Worm (Caenorhabditis elegans): ENCODE results near the gene snpc-3.4.
A peak's percentile ranks its signal among the peaks of the same experiment; 100 is the strongest.

The snpc-3.4 gene

ce11 chrIII:4019801-4020200 lies at the start of gene snpc-3.4:
snpc-3.4 (plus strand) TSS chrIII:4020037.
- TF ChIP-seq nhr-19 (GFP tag; conservative IDR thresholded peaks at IDR 0.05) = peak; percentile 55
- TF ChIP-seq jun-1 (tag; optimal IDR thresholded peaks at IDR 0.05) = peak; percentile 51
- TF ChIP-seq aly-2 (tag; optimal IDR thresholded peaks at IDR 0.05) = peak; percentile 53
- TF ChIP-seq nhr-28 (tag; optimal IDR thresholded peaks at IDR 0.05) = no peak
- no peak for TF ChIP-seq ceh-88 (GFP tag; IDR thresholded peaks at IDR 0.05)
- TF ChIP-seq isw-1 (GFP tag; IDR thresholded peaks at IDR 0.05) = peak; percentile 44
- no peak for TF ChIP-seq hlh-4 (tag; optimal IDR thresholded peaks at IDR 0.05)
- no peak for TF ChIP-seq C04F5.9 (tag; optimal IDR thresholded peaks at IDR 0.05)
- peak; percentile 55 for TF ChIP-seq rnt-1 (tag; optimal IDR thresholded peaks at IDR 0.05)
- TF ChIP-seq sptf-1 (tag; optimal IDR thresholded peaks at IDR 0.05) = no peak
- peak; percentile 61 for TF ChIP-seq swsn-7 (tag; optimal IDR thresholded peaks at IDR 0.05)
- TF ChIP-seq hpl-2 (GFP tag; optimal IDR thresholded peaks at IDR 0.05) = no peak
- TF ChIP-seq blmp-1 (tag; optimal IDR thresholded peaks at IDR 0.05) = peak; percentile 57
- no peak for TF ChIP-seq pax-3 (tag; optimal IDR thresholded peaks at IDR 0.05)
- TF ChIP-seq egl-13 (tag; optimal IDR thresholded peaks at IDR 0.05) = no peak
- TF ChIP-seq grh-1 (GFP tag; IDR thresholded peaks at IDR 0.05) = no peak
- TF ChIP-seq aha-1 (tag; optimal IDR thresholded peaks at IDR 0.05) = no peak
- no peak for TF ChIP-seq lir-3 (tag; optimal IDR thresholded peaks at IDR 0.05; ENCODE audit: poor library complexity)
- no peak for TF ChIP-seq egl-27 (tag; optimal IDR thresholded peaks at IDR 0.05)
- TF ChIP-seq zip-4 (GFP tag; optimal IDR thresholded peaks at IDR 0.05) = no peak
- peak; percentile 34 for TF ChIP-seq unc-130 (tag; optimal IDR thresholded peaks at IDR 0.05)
- TF ChIP-seq lin-13 (GFP tag; optimal IDR thresholded peaks at IDR 0.05) = peak; percentile 46
- TF ChIP-seq alr-1 (tag; optimal IDR thresholded peaks at IDR 0.05; ENCODE audit: borderline replicate concordance) = no peak
- no peak for TF ChIP-seq ceh-90 (tag; optimal IDR thresholded peaks at IDR 0.05)
- no peak for TF ChIP-seq nhr-237 (tag; optimal IDR thresholded peaks at IDR 0.05)
- peak; percentile 86 for TF ChIP-seq nhr-85 (tag)
- no peak for TF ChIP-seq zag-1 (tag; optimal IDR thresholded peaks at IDR 0.05)
- no peak for TF ChIP-seq hlh-17 (GFP tag; optimal IDR thresholded peaks at IDR 0.05; ENCODE audit: borderline replicate concordance)
- TF ChIP-seq lsy-2 (tag; optimal IDR thresholded peaks at IDR 0.05) = peak; percentile 98 to 99
- no peak for TF ChIP-seq vab-15 (tag; optimal IDR thresholded peaks at IDR 0.05)
- no peak for TF ChIP-seq pqm-1 (tag; optimal IDR thresholded peaks at IDR 0.05)
- no peak for TF ChIP-seq fkh-4 (tag; optimal IDR thresholded peaks at IDR 0.05; ENCODE audit: borderline replicate concordance)
- TF ChIP-seq efl-3 (GFP tag; optimal IDR thresholded peaks at IDR 0.05) = no peak
- no peak for TF ChIP-seq pag-3 (tag; optimal IDR thresholded peaks at IDR 0.05; ENCODE audit: borderline replicate concordance, insufficient read depth)
- peak; percentile 57 for TF ChIP-seq fkh-8 (tag; optimal IDR thresholded peaks at IDR 0.05)
- peak; percentile 36 for TF ChIP-seq fkh-10 (GFP tag; optimal IDR thresholded peaks at IDR 0.05)
- TF ChIP-seq mef-2 (tag; optimal IDR thresholded peaks at IDR 0.05) = no peak
- TF ChIP-seq mab-9 (GFP tag; IDR thresholded peaks at IDR 0.05) = no peak
- peak; percentile 77 to 89 for TF ChIP-seq efl-1 (optimal IDR thresholded peaks at IDR 0.05)
- peak; percentile 90 to 98 for TF ChIP-seq efl-1 (GFP tag; optimal IDR thresholded peaks at IDR 0.05 in 1 of 2)
- TF ChIP-seq nhr-20 (tag; optimal IDR thresholded peaks at IDR 0.05) = peak; percentile 65
- peak in 2 of 3 experiments; percentile 66 to 82 for TF ChIP-seq ceh-82 (tag; optimal IDR thresholded peaks at IDR 0.05)
- TF ChIP-seq ama-1 (optimal IDR thresholded peaks at IDR 0.05) = no peak
- TF ChIP-seq C16A3.4 (tag; optimal IDR thresholded peaks at IDR 0.05) = peak; percentile 81
- TF ChIP-seq ces-1 (GFP tag; optimal IDR thresholded peaks at IDR 0.05) = no peak
- TF ChIP-seq tlp-1 (tag; optimal IDR thresholded peaks at IDR 0.05) = no peak
- no peak for TF ChIP-seq elt-2 (tag; optimal IDR thresholded peaks at IDR 0.05)
- no peak for TF ChIP-seq nhr-76 (tag; optimal IDR thresholded peaks at IDR 0.05)
- peak; percentile 20 for TF ChIP-seq snpc-4 (tag; optimal IDR thresholded peaks at IDR 0.05)
- no peak for TF ChIP-seq sup-37 (GFP tag; optimal IDR thresholded peaks at IDR 0.05)
- TF ChIP-seq ztf-11 (tag; optimal IDR thresholded peaks at IDR 0.05) = peak in 1 of 2 experiments; percentile 22
- no peak for TF ChIP-seq Y116A8C.19 (tag; optimal IDR thresholded peaks at IDR 0.05; ENCODE audit: borderline replicate concordance)
- TF ChIP-seq snu-23 (GFP tag; optimal IDR thresholded peaks at IDR 0.05) = peak; percentile 82
- no peak for TF ChIP-seq nhr-84 (tag; optimal IDR thresholded peaks at IDR 0.05)
